Worm (Caenorhabditis elegans): ENCODE measurements around the gene F53A2.3.
A peak's percentile ranks its signal among the peaks of the same experiment; 100 is the strongest.

Gene F53A2.3

ce11 chrIII:13302578-13302977 is 37.0 kb downstream of the F53A2.3 start:
- TF ChIP-seq nhr-67 (tag; optimal IDR thresholded peaks at IDR 0.05), result no peak
- no peak for TF ChIP-seq R02D3.7 (tag; optimal IDR thresholded peaks at IDR 0.05)
- TF ChIP-seq tbx-2 (tag; optimal IDR thresholded peaks at IDR 0.05), result no peak
- TF ChIP-seq skn-1 (tag; optimal IDR thresholded peaks at IDR 0.05), result no peak
- TF ChIP-seq hmg-11 (tag; optimal IDR thresholded peaks at IDR 0.05), result no peak
- no peak for TF ChIP-seq nhr-23 (tag; optimal IDR thresholded peaks at IDR 0.05)

- TF ChIP-seq pqm-1 (tag; optimal IDR thresholded peaks at IDR 0.05) (no peak), nhr-67 (tag; optimal IDR thresholded peaks at IDR 0.05) (no peak), ceh-28 (tag; optimal IDR thresholded peaks at IDR 0.05) (no peak), nfya-1 (tag; optimal IDR thresholded peaks at IDR 0.05; ENCODE audit: insufficient read depth) (no peak), daf-12 (tag; optimal IDR thresholded peaks at IDR 0.05) (no peak), ceh-82 (tag; optimal IDR thresholded peaks at IDR 0.05) (no peak), mml-1 (tag; optimal IDR thresholded peaks at IDR 0.05) (no peak), hmg-11 (tag; optimal IDR thresholded peaks at IDR 0.05) (no peak)
Observed at ce11 chrIII:13301983-13302382, 37.6 kb downstream of the F53A2.3 start.

ce11 chrIII:13298722-13299431 is 40.7 kb downstream of the F53A2.3 start, which contains the start of gene pgm-2:
Gene pgm-2, plus strand, starts transcription at chrIII:13299378.
- TF ChIP-seq nhr-23 (tag; optimal IDR thresholded peaks at IDR 0.05) (peak; percentile 24), snpc-4 (tag; optimal IDR thresholded peaks at IDR 0.05) (no peak), elt-1 (tag; optimal IDR thresholded peaks at IDR 0.05) (peak; percentile 23), fkh-10 (GFP tag; optimal IDR thresholded peaks at IDR 0.05) (no peak), nhr-76 (tag; optimal IDR thresholded peaks at IDR 0.05) (no peak), ceh-28 (tag; optimal IDR thresholded peaks at IDR 0.05) (no peak), pha-4 (tag; optimal IDR thresholded peaks at IDR 0.05) (peak; percentile 22), nhr-25 (tag; optimal IDR thresholded peaks at IDR 0.05) (peak; percentile 76), elt-2 (tag; optimal IDR thresholded peaks at IDR 0.05) (peak; percentile 77)

- TF ChIP-seq pha-4 (tag; optimal IDR thresholded peaks at IDR 0.05) (peak; percentile 68), lin-15B (tag; optimal IDR thresholded peaks at IDR 0.05) (peak; percentile 89), nhr-23 (tag; optimal IDR thresholded peaks at IDR 0.05) (peak; percentile 59), snpc-4 (tag; optimal IDR thresholded peaks at IDR 0.05) (peak; percentile 16), elt-2 (tag; optimal IDR thresholded peaks at IDR 0.05) (peak; percentile 19)
Observed at ce11 chrIII:13296289-13296874, 43.2 kb downstream of the F53A2.3 start, which contains the start of gene npp-18. Gene npp-18, plus strand, starts transcription at chrIII:13296853.

ce11 chrIII:13292971-13293514 is 46.5 kb downstream of the F53A2.3 start, which contains the start of gene set-25:
Gene set-25, minus strand, starts transcription at chrIII:13293090.
- TF ChIP-seq elt-2 (tag; optimal IDR thresholded peaks at IDR 0.05) (peak; percentile 11), lin-39 (tag; optimal IDR thresholded peaks at IDR 0.05) (peak; percentile 5), ceh-28 (tag; optimal IDR thresholded peaks at IDR 0.05) (peak; percentile 10)
